Worm (Caenorhabditis elegans): Measurements from ENCODE around the gene M01H9.5.

The M01H9.5 gene

ce11 chrIV:4513269-4513819 lies 48.1 kb downstream of the M01H9.5 start, which contains the start of gene sar-1 (continued):
- TF ChIP-seq attf-3 (GFP tag; conservative IDR thresholded peaks at IDR 0.05): no peak
- no peak for TF ChIP-seq dpff-1 (tag; optimal IDR thresholded peaks at IDR 0.05)
- no peak for TF ChIP-seq ets-4 (GFP tag; optimal IDR thresholded peaks at IDR 0.05)

ce11 chrIV:4516478-4516877 lies 51.2 kb downstream of the M01H9.5 start:
- TF ChIP-seq egrh-3 (GFP tag; IDR thresholded peaks at IDR 0.05) (peak; percentile 79), zfh-2 (GFP tag; conservative IDR thresholded peaks at IDR 0.05) (peak; percentile 45), ceh-79 (tag; optimal IDR thresholded peaks at IDR 0.05) (no peak), lin-40 (tag; optimal IDR thresholded peaks at IDR 0.05) (no peak)

DNA sequence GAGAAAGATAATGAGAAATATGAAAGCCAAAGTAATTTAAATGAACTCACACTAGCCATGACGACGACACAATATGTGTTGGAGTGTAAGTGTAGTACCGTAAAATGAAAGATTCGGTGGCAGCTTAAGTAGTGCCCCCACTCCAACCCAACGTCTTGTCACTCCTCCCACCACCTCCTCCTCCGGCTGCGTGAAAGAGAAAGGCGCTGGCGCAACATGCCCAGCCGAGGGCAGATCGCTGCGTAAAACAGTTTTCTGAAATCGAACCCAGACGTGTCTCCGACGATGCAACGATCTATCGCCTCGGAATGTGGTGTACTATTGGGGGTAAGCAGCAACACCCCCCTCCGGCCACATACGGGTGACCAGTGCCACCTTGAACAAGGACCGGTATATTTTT lies 51.8 kb downstream of the M01H9.5 start, which contains the start of gene ZK180.5:
Gene ZK180.5, minus strand, starts transcription at position 101 of the 400 bp plus-strand sequence.
- TF ChIP-seq unc-62 (GFP tag; optimal IDR thresholded peaks at IDR 0.05) (no peak), madf-3 (GFP tag; IDR thresholded peaks at IDR 0.05) (0 out of 2 replicates have a peak, but pooled peaks have one; percentile 42)
